Fruit fly (Drosophila melanogaster): ENCODE results near the gene cav.

Gene cav

DNA sequence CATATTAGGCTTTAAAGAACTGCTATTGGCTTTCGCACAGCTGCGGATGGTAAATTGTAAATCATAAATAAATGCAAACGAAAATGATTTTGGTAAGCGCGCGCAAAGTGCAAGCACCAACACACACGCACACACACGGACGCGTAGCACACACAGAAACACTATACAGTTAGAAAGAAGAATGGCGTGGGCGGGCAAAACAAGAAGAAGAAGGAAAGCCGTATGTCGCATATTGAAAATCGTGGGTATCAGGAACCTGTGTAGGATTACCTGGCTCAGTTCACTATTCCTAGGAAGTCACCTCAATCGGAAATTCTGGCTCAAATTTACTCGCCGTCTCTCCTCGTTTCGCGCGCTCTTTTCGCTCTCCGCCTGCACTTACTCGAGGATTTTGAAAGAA is at the start of gene cav:
cav (plus strand) TSS at position 259 of the 400 bp plus-strand sequence.
- no peak for TF ChIP-seq CG15336 (GFP tag; IDR thresholded peaks at IDR 0.05)
- TF ChIP-seq spab (GFP tag; optimal IDR thresholded peaks at IDR 0.05) = no peak
- TF ChIP-seq CG1621 (tag; optimal IDR thresholded peaks at IDR 0.05) = no peak
- no peak for TF ChIP-seq CG16779 (tag; optimal IDR thresholded peaks at IDR 0.05)
- no peak for TF ChIP-seq CG10669 (GFP tag; optimal IDR thresholded peaks at IDR 0.05)
- TF ChIP-seq Blimp-1 (GFP tag; optimal IDR thresholded peaks at IDR 0.05) = no peak
- no peak for TF ChIP-seq fd59A (GFP tag; optimal IDR thresholded peaks at IDR 0.05)

- TF ChIP-seq Ets21C (GFP tag; optimal IDR thresholded peaks at IDR 0.05) (no peak), CG1621 (tag; optimal IDR thresholded peaks at IDR 0.05) (no peak), CG7368 (GFP tag; optimal IDR thresholded peaks at IDR 0.05) (no peak), Sox15 (GFP tag; optimal IDR thresholded peaks at IDR 0.05) (no peak), Eip75B (GFP tag; optimal IDR thresholded peaks at IDR 0.05) (no peak), CG8119 (GFP tag; IDR thresholded peaks at IDR 0.05) (no peak), CG8319 (GFP tag; optimal IDR thresholded peaks at IDR 0.05) (no peak), CG8632 (GFP tag; optimal IDR thresholded peaks at IDR 0.05) (no peak), CG11902 (GFP tag; optimal IDR thresholded peaks at IDR 0.05) (no peak), vri (GFP tag; optimal IDR thresholded peaks at IDR 0.05) (no peak), ss (GFP tag; optimal IDR thresholded peaks at IDR 0.05) (no peak), pdm3 (GFP tag; optimal IDR thresholded peaks at IDR 0.05) (no peak), Eip78C (GFP tag) (no peak), Hr4 (GFP tag; optimal IDR thresholded peaks at IDR 0.05) (no peak), achi (GFP tag; optimal IDR thresholded peaks at IDR 0.05) (no peak), fkh (GFP tag; optimal IDR thresholded peaks at IDR 0.05) (no peak), fd59A (GFP tag; optimal IDR thresholded peaks at IDR 0.05) (no peak), Lpt (GFP tag; optimal IDR thresholded peaks at IDR 0.05) (no peak), dac (GFP tag; optimal IDR thresholded peaks at IDR 0.05) (no peak)
These were observed 48.5 kb upstream of the cav start, which contains the start of gene CG13606 for dm6 chr3R:24172379-24172778. CG13606 (plus strand) TSS chr3R:24172628.

DNA sequence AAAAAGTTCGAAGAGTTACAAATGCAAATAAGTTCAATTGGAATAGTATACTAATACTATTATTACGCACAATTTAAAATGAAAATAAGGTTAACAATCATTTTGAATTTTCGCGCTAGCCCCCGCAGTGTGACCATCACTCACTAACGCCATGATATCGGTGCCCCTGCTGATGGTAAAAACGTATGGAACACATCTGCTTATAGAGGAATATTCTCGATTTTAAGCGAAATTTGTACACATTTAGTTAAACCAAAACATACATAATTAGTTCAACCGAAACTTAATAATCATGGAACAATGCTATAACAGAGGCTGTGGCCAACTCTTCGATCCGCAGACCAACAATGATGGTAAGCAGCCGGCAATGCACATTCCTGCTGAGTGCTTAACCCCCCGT is 34.7 kb upstream of the cav start, which contains the start of gene mora:
mora (plus strand) TSS at position 172 of the 400 bp plus-strand sequence.
- TF ChIP-seq CG7368 (GFP tag; optimal IDR thresholded peaks at IDR 0.05) (no peak), Eip78C (GFP tag) (peak; percentile 34)

DNA sequence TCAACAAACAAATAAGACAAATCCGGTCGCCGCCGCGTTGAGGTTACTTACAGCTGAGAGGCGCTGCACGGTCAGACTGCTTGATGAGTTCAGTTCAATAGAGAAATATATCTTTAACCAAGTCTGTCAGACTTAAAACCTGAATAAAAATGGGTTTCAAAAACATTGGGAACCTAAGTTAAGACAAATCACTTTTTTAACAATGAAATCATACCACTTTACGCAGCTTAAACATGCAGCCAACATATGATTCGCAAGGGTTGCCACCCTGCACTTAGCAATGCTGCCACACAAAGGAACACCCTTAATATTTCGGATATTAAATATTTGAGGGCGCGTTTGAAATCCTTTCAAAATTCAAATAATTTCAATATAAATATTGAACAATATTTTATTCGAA is 32.3 kb upstream of the cav start, which contains the start of gene CG5515:
CG5515 (minus strand) TSS at position 278 of the 400 bp plus-strand sequence.
- TF ChIP-seq CG9139 (GFP tag; optimal IDR thresholded peaks at IDR 0.05) = no peak
- peak; percentile 62 for TF ChIP-seq CG10631 (GFP tag; optimal IDR thresholded peaks at IDR 0.05)
- TF ChIP-seq Met (GFP tag; optimal IDR thresholded peaks at IDR 0.05) = no peak
- TF ChIP-seq pdm3 (GFP tag; optimal IDR thresholded peaks at IDR 0.05) = peak; percentile 74
- TF ChIP-seq fd85E (GFP tag; optimal IDR thresholded peaks at IDR 0.05) = no peak
- TF ChIP-seq achi (GFP tag; optimal IDR thresholded peaks at IDR 0.05) = no peak
- TF ChIP-seq Blimp-1 (GFP tag; optimal IDR thresholded peaks at IDR 0.05) = no peak
- peak; percentile 35; the same call in 1 of the 3 replicates for TF ChIP-seq CG8119 (GFP tag; IDR thresholded peaks at IDR 0.05)
- peak; percentile 79 for TF ChIP-seq Sox14 (GFP tag; optimal IDR thresholded peaks at IDR 0.05)
- TF ChIP-seq net (GFP tag; optimal IDR thresholded peaks at IDR 0.05) = peak; percentile 48
- TF ChIP-seq CG32006 (GFP tag; optimal IDR thresholded peaks at IDR 0.05) = peak; percentile 65
- TF ChIP-seq CG8319 (GFP tag; optimal IDR thresholded peaks at IDR 0.05) = peak; percentile 40
- peak; percentile 77 for TF ChIP-seq lz (GFP tag; optimal IDR thresholded peaks at IDR 0.05)
- TF ChIP-seq CG31627 (GFP tag; optimal IDR thresholded peaks at IDR 0.05) = peak; percentile 80
- no peak for TF ChIP-seq Ets96B (tag; optimal IDR thresholded peaks at IDR 0.05)
- TF ChIP-seq CG11902 (GFP tag; optimal IDR thresholded peaks at IDR 0.05) = peak; percentile 45
- no peak for TF ChIP-seq Smox (GFP tag; optimal IDR thresholded peaks at IDR 0.05)
- TF ChIP-seq topi (GFP tag; optimal IDR thresholded peaks at IDR 0.05) = peak; percentile 75
- no peak for TF ChIP-seq spab (GFP tag; optimal IDR thresholded peaks at IDR 0.05)
- peak; percentile 63 for TF ChIP-seq CG34406 (GFP tag; optimal IDR thresholded peaks at IDR 0.05)
- no peak for TF ChIP-seq vri (GFP tag; optimal IDR thresholded peaks at IDR 0.05)
- peak; percentile 26 for TF ChIP-seq CG11762 (GFP tag; optimal IDR thresholded peaks at IDR 0.05; ENCODE audit: insufficient read depth)
- TF ChIP-seq eg (GFP tag; IDR thresholded peaks at IDR 0.05) = peak; percentile 57; the same call in 2 of the 3 replicates
- TF ChIP-seq acj6 (GFP tag; optimal IDR thresholded peaks at IDR 0.05) = peak; percentile 63
- TF ChIP-seq CG6163 (GFP tag; IDR thresholded peaks at IDR 0.05) = peak; percentile 64
- no peak for TF ChIP-seq CG1621 (tag; optimal IDR thresholded peaks at IDR 0.05)
- no peak for TF ChIP-seq fkh (GFP tag; optimal IDR thresholded peaks at IDR 0.05)
- TF ChIP-seq Ets21C (GFP tag; optimal IDR thresholded peaks at IDR 0.05) = peak; percentile 67
- no peak for TF ChIP-seq Sox102F (GFP tag; optimal IDR thresholded peaks at IDR 0.05)
- peak; percentile 14 for TF ChIP-seq dac (GFP tag; optimal IDR thresholded peaks at IDR 0.05)
- peak; percentile 64 for TF ChIP-seq Sox15 (GFP tag; optimal IDR thresholded peaks at IDR 0.05)
- peak; percentile 82 for TF ChIP-seq Hr39 (GFP tag; optimal IDR thresholded peaks at IDR 0.05)
- no peak for TF ChIP-seq ss (GFP tag; optimal IDR thresholded peaks at IDR 0.05)
- no peak for TF ChIP-seq CG6276 (GFP tag; optimal IDR thresholded peaks at IDR 0.05)
- no peak for TF ChIP-seq Lpt (GFP tag; optimal IDR thresholded peaks at IDR 0.05)

Data from whole organism, prepupa.